Worm (Caenorhabditis elegans) whole organism, L2 larva: ENCODE results near the gene F11A5.5.

Experiments used
- ceh-16 ChIP-seq: fragments of 150-350 bp; optimal IDR thresholded peaks from 2 replicates; lab custom pipeline; 2014; ENCODE audit warnings: missing biosample characterization, missing genetic modification characterization
- fos-1 ChIP-seq: fragments of 150-350 bp; optimal IDR thresholded peaks from 2 replicates; lab custom pipeline; 2014; ENCODE audit warnings: missing biosample characterization, missing genetic modification characterization
- nhr-10 ChIP-seq: sonication (generic microtip); optimal IDR thresholded peaks from 2 replicates; lab custom pipeline; 2017; ENCODE audit warnings: missing biosample characterization, missing genetic modification characterization
- nhr-12 ChIP-seq: fragments of 150-350 bp; optimal IDR thresholded peaks from 2 replicates; lab custom pipeline; 2014; ENCODE audit warnings: missing biosample characterization, missing genetic modification characterization
- nhr-21 ChIP-seq: fragments of 150-350 bp; optimal IDR thresholded peaks from 2 replicates; lab custom pipeline; 2014; ENCODE audit warnings: missing biosample characterization, missing genetic modification characterization
- nhr-237 ChIP-seq: fragments of 150-350 bp; optimal IDR thresholded peaks from 2 replicates; lab custom pipeline; 2014; ENCODE audit warnings: missing biosample characterization, missing genetic modification characterization
- unc-55 ChIP-seq: fragments of 150-350 bp; sonication (generic microtip); optimal IDR thresholded peaks from 3 replicates; lab custom pipeline; 2014; ENCODE audit warnings: missing biosample characterization, missing genetic modification reagents, missing genetic modification characterization

- TF ChIP-seq nhr-21 (tag; lab: Kevin White, UChicago) (no peak), ceh-16 (no peak), unc-55 (GFP tag; lab: Kevin White, UChicago) (no peak), nhr-237 (no peak), fos-1 (tag; lab: Kevin White, UChicago) (no peak), nhr-12 (tag; lab: Kevin White, UChicago) (no peak), nhr-10 (tag; lab: Kevin White, UChicago) (no peak)
Observed at ce11 chrV:16182110-16182509, 16.0 kb upstream of the F11A5.5 start, which contains the start of gene srz-13.
